Fruit fly (Drosophila melanogaster) whole organism, embryonic: ENCODE results near the gene dgt6.

Experiments
- Aef1 ChIP-seq: fragments of 200-800 bp; sonication (Bioruptor generic); IDR thresholded peaks from 3 replicates; pipeline ENCODE4 v1.3.6; 2022; ENCODE audit warnings: missing biosample characterization, missing genetic modification characterization
- Atf3 ChIP-seq: fragments of 200-800 bp; sonication (Bioruptor generic); optimal IDR thresholded peaks from 3 replicates; lab custom pipeline; 2016; ENCODE audit warnings: missing biosample characterization, missing genetic modification characterization
- B-H1 ChIP-seq: fragments of 200-800 bp; sonication (Bioruptor generic); IDR thresholded peaks from 3 replicates; pipeline ENCODE4 v1.3.6; 2022; ENCODE audit warnings: missing biosample characterization, missing genetic modification characterization
- CG10274 ChIP-seq: fragments of 200-800 bp; sonication (Bioruptor generic); optimal IDR thresholded peaks from 3 replicates; lab custom pipeline; 2017; ENCODE audit warnings: missing biosample characterization, mild to moderate bottlenecking, missing genetic modification characterization
- CG11398 ChIP-seq: fragments of 200-800 bp; sonication (Bioruptor generic); optimal IDR thresholded peaks from 2 replicates; lab custom pipeline; 2016; ENCODE audit warnings: missing biosample characterization, missing genetic modification characterization
- CG12071 ChIP-seq: fragments of 200-800 bp; sonication (Bioruptor generic); optimal IDR thresholded peaks from 3 replicates; lab custom pipeline; 2018; ENCODE audit warnings: missing biosample characterization, mild to moderate bottlenecking, missing genetic modification characterization
- CG14667 ChIP-seq: fragments of 200-800 bp; sonication (Bioruptor generic); IDR thresholded peaks from 2 replicates; pipeline ENCODE4 v1.3.6; 2022; ENCODE audit warnings: missing biosample characterization, missing genetic modification characterization
- CG15696 ChIP-seq: fragments of 200-800 bp; sonication (Bioruptor generic); optimal IDR thresholded peaks from 2 replicates; lab custom pipeline; 2019; ENCODE audit warnings: missing biosample characterization, mild to moderate bottlenecking, missing genetic modification characterization, moderate library complexity
- CG30403 ChIP-seq: fragments of 200-800 bp; sonication (Bioruptor generic); optimal IDR thresholded peaks from 3 replicates; lab custom pipeline; 2016; ENCODE audit warnings: missing biosample characterization, missing genetic modification characterization
- CG34224 ChIP-seq: fragments of 200-800 bp; sonication (Bioruptor generic); IDR thresholded peaks from 3 replicates; pipeline ENCODE4 v1.3.6; 2022; ENCODE audit warnings: missing biosample characterization, missing genetic modification characterization; ENCODE audit not compliant: partially characterized antibody
- CG3726 ChIP-seq: fragments of 200-800 bp; sonication (Bioruptor generic); IDR thresholded peaks from 3 replicates; pipeline ENCODE4, ENCODE4 v1.3.6; 2022; ENCODE audit warnings: missing biosample characterization, missing genetic modification characterization
- CG5180 ChIP-seq: fragments of 200-800 bp; sonication (Bioruptor generic); optimal IDR thresholded peaks from 3 replicates; lab custom pipeline; 2017; ENCODE audit warnings: missing biosample characterization, missing genetic modification characterization, mild to moderate bottlenecking, moderate library complexity, missing genetic modification reagents
- CG5245 ChIP-seq: fragments of 200-800 bp; sonication (Bioruptor generic); optimal IDR thresholded peaks from 3 replicates; lab custom pipeline; 2016; ENCODE audit warnings: missing biosample characterization, missing genetic modification characterization
- CG6854 ChIP-seq: fragments of 200-800 bp; sonication (Bioruptor generic); optimal IDR thresholded peaks from 3 replicates; lab custom pipeline; 2017; ENCODE audit warnings: missing biosample characterization, mild to moderate bottlenecking, missing genetic modification characterization
- CG7963 ChIP-seq: fragments of 200-800 bp; sonication (Bioruptor generic); IDR thresholded peaks from 3 replicates; pipeline ENCODE4 v1.3.6; 2022; ENCODE audit warnings: missing biosample characterization, missing genetic modification characterization; ENCODE audit not compliant: partially characterized antibody
- CG8765 ChIP-seq: fragments of 200-800 bp; sonication (Bioruptor generic); IDR thresholded peaks from 2 replicates; pipeline ENCODE4 v1.3.6; 2022; ENCODE audit warnings: missing biosample characterization, missing genetic modification characterization
- CG9215 ChIP-seq: fragments of 200-800 bp; sonication (Bioruptor generic); IDR thresholded peaks from 2 replicates; pipeline ENCODE4 v1.3.6; 2022; ENCODE audit warnings: missing biosample characterization, missing genetic modification characterization
- CG9437 ChIP-seq: fragments of 200-800 bp; sonication (Bioruptor generic); optimal IDR thresholded peaks from 2 replicates; lab custom pipeline; 2018; ENCODE audit warnings: missing biosample characterization, mild to moderate bottlenecking, missing genetic modification characterization
- CG9609 ChIP-seq: fragments of 200-800 bp; sonication (Bioruptor generic); optimal IDR thresholded peaks from 3 replicates; lab custom pipeline; 2016; ENCODE audit warnings: missing biosample characterization, missing genetic modification characterization
- Camta ChIP-seq: fragments of 200-800 bp; sonication (Bioruptor generic); optimal IDR thresholded peaks from 2 replicates; lab custom pipeline; 2016; ENCODE audit warnings: missing biosample characterization, missing genetic modification characterization
- Drgx ChIP-seq: fragments of 200-800 bp; sonication (Bioruptor generic); IDR thresholded peaks from 2 replicates; pipeline ENCODE4 v1.3.6; 2022; ENCODE audit warnings: missing biosample characterization, missing genetic modification characterization
- ERR ChIP-seq: fragments of 200-800 bp; sonication (Bioruptor generic); optimal IDR thresholded peaks from 2 replicates; lab custom pipeline; 2016; ENCODE audit warnings: missing biosample characterization, missing genetic modification characterization
- Fer1 ChIP-seq: fragments of 200-800 bp; sonication (Bioruptor generic); optimal IDR thresholded peaks from 2 replicates; lab custom pipeline; 2017; ENCODE audit warnings: missing biosample characterization, mild to moderate bottlenecking, missing genetic modification characterization
- HHEX ChIP-seq: fragments of 200-800 bp; sonication (Bioruptor generic); optimal IDR thresholded peaks from 3 replicates; lab custom pipeline; 2017; ENCODE audit warnings: missing biosample characterization, mild to moderate bottlenecking, missing genetic modification characterization, missing genetic modification reagents
- HLH54F ChIP-seq: fragments of 200-800 bp; sonication (Bioruptor generic); optimal IDR thresholded peaks from 3 replicates; lab custom pipeline; 2016; ENCODE audit warnings: missing biosample characterization, missing genetic modification characterization
- Kr ChIP-seq: fragments of 200-800 bp; sonication (Bioruptor generic); optimal IDR thresholded peaks from 2 replicates; lab custom pipeline; 2017; ENCODE audit warnings: missing biosample characterization, mild to moderate bottlenecking, missing genetic modification characterization
- NC2β ChIP-seq: fragments of 200-800 bp; sonication (Bioruptor generic); optimal IDR thresholded peaks from 2 replicates; lab custom pipeline; 2016; ENCODE audit warnings: missing biosample characterization, missing genetic modification characterization
- NfI ChIP-seq: fragments of 200-800 bp; sonication (Bioruptor generic); optimal IDR thresholded peaks from 3 replicates; lab custom pipeline; 2018; ENCODE audit warnings: missing biosample characterization, mild to moderate bottlenecking, missing genetic modification characterization, moderate library complexity
- Oaz ChIP-seq: fragments of 200-800 bp; sonication (Bioruptor generic); IDR thresholded peaks from 2 replicates; pipeline ENCODE4 v1.3.6; 2022; ENCODE audit warnings: missing biosample characterization, missing genetic modification characterization
- Oli ChIP-seq: fragments of 200-800 bp; sonication (Bioruptor generic); optimal IDR thresholded peaks from 2 replicates; lab custom pipeline; 2018; ENCODE audit warnings: missing biosample characterization, mild to moderate bottlenecking, missing genetic modification characterization, moderate library complexity
- Optix ChIP-seq: fragments of 200-800 bp; sonication (Bioruptor generic); IDR thresholded peaks from 3 replicates; pipeline ENCODE4 v1.3.6; 2022; ENCODE audit warnings: missing biosample characterization, missing genetic modification characterization
- Ravus ChIP-seq: fragments of 200-800 bp; sonication (Bioruptor generic); IDR thresholded peaks from 2 replicates; pipeline ENCODE4 v1.3.6; 2022; ENCODE audit warnings: missing biosample characterization, missing genetic modification characterization
- Rfx ChIP-seq: fragments of 200-800 bp; sonication (Bioruptor generic); IDR thresholded peaks from 2 replicates; pipeline ENCODE4 v1.3.6; 2022; ENCODE audit warnings: missing biosample characterization, missing genetic modification characterization
- Ssrp ChIP-seq: fragments of 200-800 bp; sonication (Bioruptor generic); optimal IDR thresholded peaks from 2 replicates; lab custom pipeline; 2018; ENCODE audit warnings: missing biosample characterization, mild to moderate bottlenecking, missing genetic modification characterization, moderate library complexity
- Usf ChIP-seq: fragments of 200-800 bp; sonication (Bioruptor generic); optimal IDR thresholded peaks from 2 replicates; lab custom pipeline; 2017; ENCODE audit warnings: missing genotype, missing biosample characterization, missing genetic modification characterization
- Xbp1 ChIP-seq: fragments of 200-800 bp; sonication (Bioruptor generic); optimal IDR thresholded peaks from 3 replicates; lab custom pipeline; 2016; ENCODE audit warnings: missing biosample characterization, mild to moderate bottlenecking, missing genetic modification characterization
- Xrp1 ChIP-seq: fragments of 200-800 bp; sonication (Bioruptor generic); IDR thresholded peaks from 2 replicates; pipeline ENCODE4 v1.3.6; 2022; ENCODE audit warnings: missing biosample characterization, missing genetic modification characterization
- abd-A ChIP-seq: fragments of 200-800 bp; sonication (Bioruptor generic); optimal IDR thresholded peaks from 3 replicates; lab custom pipeline; 2019; ENCODE audit warnings: missing biosample characterization, mild to moderate bottlenecking, missing genetic modification characterization, moderate library complexity
- bab2 ChIP-seq: fragments of 200-800 bp; sonication (Bioruptor generic); optimal IDR thresholded peaks from 2 replicates; lab custom pipeline; 2016; ENCODE audit warnings: missing biosample characterization, missing genetic modification characterization
- cg ChIP-seq: fragments of 200-800 bp; sonication (Bioruptor generic); optimal IDR thresholded peaks from 3 replicates; lab custom pipeline; 2019; ENCODE audit warnings: missing biosample characterization, mild to moderate bottlenecking, missing genetic modification characterization, moderate library complexity
- disco-r ChIP-seq: fragments of 200-800 bp; sonication (Bioruptor generic); optimal IDR thresholded peaks from 2 replicates; lab custom pipeline; 2016; ENCODE audit warnings: missing biosample characterization, missing genetic modification characterization
- fd96Cb ChIP-seq: fragments of 200-800 bp; sonication (Bioruptor generic); optimal IDR thresholded peaks from 2 replicates; lab custom pipeline; 2018; ENCODE audit warnings: missing biosample characterization, mild to moderate bottlenecking, missing genetic modification characterization, moderate library complexity
- hbn ChIP-seq: fragments of 200-800 bp; sonication (Bioruptor generic); IDR thresholded peaks from 2 replicates; pipeline ENCODE4 v1.3.6; 2022; ENCODE audit warnings: missing biosample characterization, missing genetic modification characterization; ENCODE audit not compliant: partially characterized antibody
- hth ChIP-seq: fragments of >200 bp; optimal IDR thresholded peaks from 2 replicates; lab custom pipeline; 2017; ENCODE audit warnings: inconsistent platforms
- jing ChIP-seq: fragments of 200-800 bp; sonication (Bioruptor generic); optimal IDR thresholded peaks from 2 replicates; lab custom pipeline; 2018; ENCODE audit warnings: missing biosample characterization, mild to moderate bottlenecking, missing genetic modification characterization
- mirr ChIP-seq: fragments of 200-800 bp; sonication (Bioruptor generic); optimal IDR thresholded peaks from 3 replicates; lab custom pipeline; 2018; ENCODE audit warnings: missing biosample characterization, mild to moderate bottlenecking, missing genetic modification characterization
- mld ChIP-seq: fragments of 200-800 bp; sonication (Bioruptor generic); IDR thresholded peaks from 3 replicates; pipeline ENCODE4 v1.3.6; 2022; ENCODE audit warnings: missing biosample characterization, missing genetic modification characterization; ENCODE audit not compliant: partially characterized antibody
- phol ChIP-seq: fragments of 200-800 bp; sonication (Bioruptor generic); optimal IDR thresholded peaks from 3 replicates; lab custom pipeline; 2018; ENCODE audit warnings: missing biosample characterization, mild to moderate bottlenecking, missing genetic modification characterization, moderate library complexity
- ranshi ChIP-seq: fragments of 200-800 bp; sonication (Bioruptor generic); IDR thresholded peaks from 2 replicates; pipeline ENCODE4 v1.3.6; 2022; ENCODE audit warnings: missing biosample characterization, missing genetic modification characterization
- slou ChIP-seq: fragments of 200-800 bp; sonication (Bioruptor generic); optimal IDR thresholded peaks from 3 replicates; lab custom pipeline; 2016; ENCODE audit warnings: missing biosample characterization, missing genetic modification characterization
- toy ChIP-seq: fragments of 200-800 bp; sonication (Bioruptor generic); IDR thresholded peaks from 2 replicates; pipeline ENCODE4 v1.3.6; 2022; ENCODE audit warnings: missing biosample characterization, missing genetic modification characterization
- vnd ChIP-seq: fragments of 200-800 bp; sonication (Bioruptor generic); IDR thresholded peaks from 3 replicates; pipeline ENCODE4 v1.3.6; 2022; ENCODE audit warnings: missing biosample characterization, missing genetic modification characterization; ENCODE audit not compliant: partially characterized antibody

Gene dgt6

DNA sequence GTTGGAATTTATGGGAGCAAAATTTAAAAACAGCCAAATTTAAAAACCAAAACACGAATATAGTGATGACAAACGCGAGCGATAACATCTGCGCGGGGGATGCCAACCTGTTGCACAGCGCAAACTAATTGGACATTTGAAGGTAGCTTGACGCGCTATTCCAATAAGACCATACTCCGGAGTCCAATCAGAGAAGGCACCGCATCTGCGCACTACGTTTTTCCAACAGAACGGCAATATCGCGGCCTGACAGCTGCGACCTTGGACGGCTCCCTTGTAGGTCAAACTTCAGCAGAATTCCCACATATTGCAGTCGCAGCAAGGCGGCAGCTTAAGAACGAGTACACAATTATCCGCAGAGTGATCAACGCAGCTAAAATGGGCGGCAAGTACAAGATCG is 17.3 kb upstream of the dgt6 start, which contains the start of the genes CG11882 and Pglym78 (continued):
- TF ChIP-seq Ravus (GFP tag; lab: Robert Waterston, UW) = no peak
- no peak for TF ChIP-seq CG9215 (GFP tag; lab: Robert Waterston, UW)
- 0 out of 2 replicates have a peak, but pooled peaks have one; percentile 34 for TF ChIP-seq CG8765 (GFP tag; lab: Robert Waterston, UW)
- TF ChIP-seq bab2 (GFP tag; lab: Kevin White, UChicago) = peak; percentile 51
- TF ChIP-seq jing (GFP tag; lab: Kevin White, UChicago) = no peak
- TF ChIP-seq fd96Cb (tag; lab: Kevin White, UChicago) = no peak
- peak; percentile 72 for TF ChIP-seq CG34224 (GFP tag; lab: Robert Waterston, UW)
- no peak for TF ChIP-seq Optix (GFP tag; lab: Robert Waterston, UW)
- TF ChIP-seq mld (GFP tag; lab: Robert Waterston, UW) = no peak
- no peak for TF ChIP-seq ranshi (GFP tag; lab: Robert Waterston, UW)
- no peak for TF ChIP-seq Ssrp (tag; lab: Kevin White, UChicago)
- no peak for TF ChIP-seq abd-A (tag; lab: Kevin White, UChicago)
- peak; percentile 100 for TF ChIP-seq ERR (GFP tag; lab: Kevin White, UChicago)
- peak; percentile 44 for TF ChIP-seq HLH54F (GFP tag; lab: Kevin White, UChicago)
- no peak for TF ChIP-seq CG12071
- TF ChIP-seq Rfx (GFP tag; lab: Robert Waterston, UW) = peak; percentile 75
- no peak for TF ChIP-seq Oli
- TF ChIP-seq CG10274 = no peak
- no peak for TF ChIP-seq HHEX (GFP tag; lab: Kevin White, UChicago)
- peak; percentile 37; the same call in 1 of the 2 replicates for TF ChIP-seq Drgx (GFP tag; lab: Robert Waterston, UW)
- no peak for TF ChIP-seq CG14667 (GFP tag; lab: Robert Waterston, UW)
- TF ChIP-seq CG30403 = peak; percentile 50
- no peak for TF ChIP-seq hth (lab: Kevin White, UChicago)
- no peak for TF ChIP-seq CG5245 (GFP tag; lab: Kevin White, UChicago)
- no peak for TF ChIP-seq cg
- TF ChIP-seq CG9437 (GFP tag; lab: Kevin White, UChicago) = no peak
- TF ChIP-seq CG9609 (GFP tag; lab: Kevin White, UChicago) = peak; percentile 55
- peak; percentile 52 for TF ChIP-seq Xbp1
- no peak for TF ChIP-seq toy (GFP tag; lab: Robert Waterston, UW)
- TF ChIP-seq hbn = peak; percentile 57; the same call in 1 of the 2 replicates
- TF ChIP-seq disco-r (GFP tag; lab: Kevin White, UChicago) = no peak
- no peak for TF ChIP-seq CG3726 (GFP tag; lab: Robert Waterston, UW)
- no peak for TF ChIP-seq CG15696
- peak; percentile 28 for TF ChIP-seq phol
- TF ChIP-seq NfI (GFP tag; lab: Kevin White, UChicago) = peak; percentile 39
- TF ChIP-seq CG6854 (GFP tag; lab: Kevin White, UChicago) = peak; percentile 21
- TF ChIP-seq NC2β (GFP tag; lab: Kevin White, UChicago) = peak; percentile 75
- no peak for TF ChIP-seq B-H1 (GFP tag; lab: Robert Waterston, UW)
- TF ChIP-seq Oaz (GFP tag; lab: Robert Waterston, UW) = no peak
- no peak for TF ChIP-seq Atf3 (GFP tag; lab: Kevin White, UChicago)
- no peak for TF ChIP-seq slou (GFP tag; lab: Kevin White, UChicago)
- peak; percentile 21; the same call in 1 of the 3 replicates for TF ChIP-seq Aef1 (GFP tag; lab: Robert Waterston, UW)
- TF ChIP-seq mirr (GFP tag; lab: Kevin White, UChicago) = peak; percentile 34
- no peak for TF ChIP-seq CG11398 (GFP tag; lab: Kevin White, UChicago)
- peak; percentile 43 for TF ChIP-seq Camta (GFP tag; lab: Kevin White, UChicago)
- TF ChIP-seq Usf (GFP tag; lab: Kevin White, UChicago) = no peak
- peak; percentile 20; the same call in 1 of the 2 replicates for TF ChIP-seq Xrp1 (GFP tag; lab: Robert Waterston, UW)
- TF ChIP-seq CG5180 = no peak
- no peak for TF ChIP-seq vnd (GFP tag; lab: Robert Waterston, UW)
- peak; percentile 52 for TF ChIP-seq Fer1 (GFP tag; lab: Kevin White, UChicago)
- TF ChIP-seq Kr (GFP tag; lab: Kevin White, UChicago) = no peak
- TF ChIP-seq CG7963 (GFP tag; lab: Robert Waterston, UW) = no peak
